Worm (Caenorhabditis elegans) whole organism, late embryonic: Measurements from ENCODE around the gene srx-131.
A peak's percentile ranks its signal among the peaks of the same experiment; 100 is the strongest.

Source experiments
- F13H6.1 ChIP-seq: sonication (generic microtip); optimal IDR thresholded peaks from 2 replicates; lab custom pipeline; 2016; ENCODE audit warnings: missing genetic modification characterization, missing compliant biosample characterization
- K02D7.2 ChIP-seq: sonication (generic microtip); optimal IDR thresholded peaks from 2 replicates; lab custom pipeline; 2017; ENCODE audit warnings: mild to moderate bottlenecking, missing genetic modification characterization, missing compliant biosample characterization
- T23F11.4 ChIP-seq: fragments of 200-800 bp; sonication (Bioruptor generic); optimal IDR thresholded peaks from 2 replicates; lab custom pipeline; 2018; ENCODE audit warnings: mild to moderate bottlenecking, missing genetic modification characterization, missing compliant biosample characterization
- ama-1 ChIP-seq: fragments of 150-350 bp; optimal IDR thresholded peaks from 2 replicates; lab custom pipeline; 2014
- ceh-14 ChIP-seq: sonication (generic microtip); optimal IDR thresholded peaks from 2 replicates; lab custom pipeline; 2016; ENCODE audit warnings: missing genotype, missing genetic modification characterization, missing compliant biosample characterization
- ceh-19 ChIP-seq: fragments of 200-800 bp; sonication (Bioruptor generic); optimal IDR thresholded peaks from 2 replicates; lab custom pipeline; 2018; ENCODE audit warnings: mild to moderate bottlenecking, missing genetic modification characterization, missing compliant biosample characterization
- ceh-2 ChIP-seq: sonication (generic microtip); optimal IDR thresholded peaks from 2 replicates; lab custom pipeline; 2016; ENCODE audit warnings: missing genotype, missing genetic modification characterization, missing compliant biosample characterization
- ceh-22 ChIP-seq: sonication (generic microtip); optimal IDR thresholded peaks from 2 replicates; lab custom pipeline; 2017; ENCODE audit warnings: missing biosample characterization, missing genetic modification characterization
- ceh-30 ChIP-seq: fragments of 150-350 bp; optimal IDR thresholded peaks from 2 replicates; lab custom pipeline; 2014; ENCODE audit warnings: missing biosample characterization, missing genetic modification characterization
- ceh-31 ChIP-seq: sonication (generic microtip); optimal IDR thresholded peaks from 2 replicates; lab custom pipeline; 2016; ENCODE audit warnings: missing genetic modification characterization, missing compliant biosample characterization
- ceh-6 ChIP-seq: fragments of 200-800 bp; sonication (Bioruptor generic); optimal IDR thresholded peaks from 2 replicates; lab custom pipeline; 2018; ENCODE audit warnings: mild to moderate bottlenecking, missing genetic modification characterization, missing compliant biosample characterization
- che-1 ChIP-seq: sonication (generic microtip); optimal IDR thresholded peaks from 2 replicates; lab custom pipeline; 2016; ENCODE audit warnings: mild to moderate bottlenecking, missing genetic modification characterization, missing compliant biosample characterization
- dmd-4 ChIP-seq: sonication (generic microtip); optimal IDR thresholded peaks from 2 replicates; lab custom pipeline; 2016; ENCODE audit warnings: borderline replicate concordance, missing genetic modification characterization, missing compliant biosample characterization
- dve-1 ChIP-seq: sonication (generic microtip); optimal IDR thresholded peaks from 2 replicates; lab custom pipeline; 2017; ENCODE audit warnings: antibody characterized with exemption, mild to moderate bottlenecking, missing genetic modification characterization, missing compliant biosample characterization
- fax-1 ChIP-seq: sonication (generic microtip); optimal IDR thresholded peaks from 2 replicates; lab custom pipeline; 2016; ENCODE audit warnings: missing genotype, missing genetic modification characterization, missing compliant biosample characterization
- fkh-10 ChIP-seq: fragments of 150-350 bp; optimal IDR thresholded peaks from 2 replicates; lab custom pipeline; 2014; ENCODE audit warnings: missing biosample characterization, missing genetic modification reagents, missing genetic modification characterization
- fkh-6 ChIP-seq: sonication (generic microtip); optimal IDR thresholded peaks from 2 replicates; lab custom pipeline; 2016; ENCODE audit warnings: missing genetic modification characterization, missing compliant biosample characterization
- gmeb-2 ChIP-seq: sonication (generic microtip); optimal IDR thresholded peaks from 2 replicates; lab custom pipeline; 2016; ENCODE audit warnings: missing genetic modification characterization, inconsistent platforms, missing compliant biosample characterization
- hlh-15 ChIP-seq: sonication (generic microtip); optimal IDR thresholded peaks from 2 replicates; lab custom pipeline; 2016; ENCODE audit warnings: missing genetic modification characterization, missing compliant biosample characterization
- hlh-6 ChIP-seq: sonication (generic microtip); optimal IDR thresholded peaks from 2 replicates; lab custom pipeline; 2016; ENCODE audit warnings: missing genotype, missing genetic modification characterization, missing compliant biosample characterization
- lin-11 ChIP-seq: fragments of 200-800 bp; sonication (Bioruptor generic); optimal IDR thresholded peaks from 2 replicates; lab custom pipeline; 2018; ENCODE audit warnings: mild to moderate bottlenecking, missing genetic modification characterization, missing compliant biosample characterization
- nhr-11 ChIP-seq: fragments of 150-350 bp; optimal IDR thresholded peaks from 2 replicates; lab custom pipeline; 2014; ENCODE audit warnings: missing biosample characterization, missing genetic modification characterization
- nhr-232 ChIP-seq: sonication (generic microtip); optimal IDR thresholded peaks from 2 replicates; lab custom pipeline; 2016; ENCODE audit warnings: missing genetic modification characterization, missing compliant biosample characterization
- npax-4 ChIP-seq: sonication (generic microtip); optimal IDR thresholded peaks from 2 replicates; lab custom pipeline; 2016; ENCODE audit warnings: missing genetic modification characterization, missing compliant biosample characterization
- pat-9 ChIP-seq: fragments of 200-800 bp; sonication (Bioruptor generic); optimal IDR thresholded peaks from 2 replicates; lab custom pipeline; 2018; ENCODE audit warnings: mild to moderate bottlenecking, missing genetic modification characterization, moderate library complexity, missing compliant biosample characterization
- pha-2 ChIP-seq: sonication (generic microtip); optimal IDR thresholded peaks from 2 replicates; lab custom pipeline; 2017; ENCODE audit warnings: mild to moderate bottlenecking, missing genetic modification characterization, missing compliant biosample characterization
- pqm-1 ChIP-seq: sonication (generic microtip); optimal IDR thresholded peaks from 2 replicates; lab custom pipeline; 2016; ENCODE audit warnings: missing genetic modification characterization, missing compliant biosample characterization
- pros-1 ChIP-seq: fragments of 150-350 bp; optimal IDR thresholded peaks from 2 replicates; lab custom pipeline; 2014; ENCODE audit warnings: missing biosample characterization, missing genetic modification reagents, missing genetic modification characterization
- ref-2 ChIP-seq: sonication (generic microtip); optimal IDR thresholded peaks from 2 replicates; lab custom pipeline; 2016; ENCODE audit warnings: missing genetic modification characterization, missing compliant biosample characterization
- sox-2 ChIP-seq: fragments of 200-800 bp; sonication (Bioruptor generic); IDR thresholded peaks from 2 replicates; pipeline ENCODE4 v1.3.6; 2022; ENCODE audit warnings: missing genetic modification reagents, missing genetic modification characterization, missing compliant biosample characterization
- sox-4 ChIP-seq: sonication (generic microtip); optimal IDR thresholded peaks from 2 replicates; lab custom pipeline; 2017; ENCODE audit warnings: mild to moderate bottlenecking, missing genetic modification characterization, inconsistent platforms, missing compliant biosample characterization
- tbx-7 ChIP-seq: sonication (generic microtip); optimal IDR thresholded peaks from 2 replicates; lab custom pipeline; 2016; ENCODE audit warnings: missing genotype, missing genetic modification characterization, missing compliant biosample characterization
- ttx-3 ChIP-seq: sonication (generic microtip); optimal IDR thresholded peaks from 2 replicates; lab custom pipeline; 2016; ENCODE audit warnings: missing genetic modification reagents, missing genetic modification characterization, missing compliant biosample characterization
- unc-55 ChIP-seq: sonication (generic microtip); optimal IDR thresholded peaks from 2 replicates; lab custom pipeline; 2017; ENCODE audit warnings: missing biosample characterization, missing genetic modification reagents, missing genetic modification characterization
- unc-86 ChIP-seq: sonication (generic microtip); optimal IDR thresholded peaks from 2 replicates; lab custom pipeline; 2016; ENCODE audit warnings: missing genetic modification characterization, missing compliant biosample characterization
- zip-5 ChIP-seq: sonication (generic microtip); optimal IDR thresholded peaks from 2 replicates; lab custom pipeline; 2016; ENCODE audit warnings: missing genetic modification characterization, missing compliant biosample characterization

srx-131 gene

DNA sequence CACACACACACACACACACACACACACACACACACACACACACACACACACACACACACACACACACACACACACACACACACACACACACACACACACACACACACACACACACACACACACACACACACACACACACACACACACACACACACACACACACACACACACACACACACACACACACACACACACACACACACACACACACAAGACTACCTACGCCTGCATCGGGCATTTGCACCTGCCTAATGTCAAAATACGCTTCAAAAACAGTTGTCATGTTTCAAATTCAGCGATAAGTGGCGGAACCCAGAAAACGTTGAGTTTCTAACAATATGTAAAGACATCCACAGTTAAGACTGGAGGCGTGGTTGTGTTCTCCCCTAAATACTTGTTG, 23.6 kb downstream of the srx-131 start:
- peak; percentile 51 for TF ChIP-seq ceh-19
- peak; percentile 33 for TF ChIP-seq lin-11 (tag; lab: Kevin White, UChicago)
- peak; percentile 50 for TF ChIP-seq pat-9
- TF ChIP-seq gmeb-2, result peak; percentile 29
- peak; percentile 51 for TF ChIP-seq ceh-6 (GFP tag; lab: Kevin White, UChicago)

DNA sequence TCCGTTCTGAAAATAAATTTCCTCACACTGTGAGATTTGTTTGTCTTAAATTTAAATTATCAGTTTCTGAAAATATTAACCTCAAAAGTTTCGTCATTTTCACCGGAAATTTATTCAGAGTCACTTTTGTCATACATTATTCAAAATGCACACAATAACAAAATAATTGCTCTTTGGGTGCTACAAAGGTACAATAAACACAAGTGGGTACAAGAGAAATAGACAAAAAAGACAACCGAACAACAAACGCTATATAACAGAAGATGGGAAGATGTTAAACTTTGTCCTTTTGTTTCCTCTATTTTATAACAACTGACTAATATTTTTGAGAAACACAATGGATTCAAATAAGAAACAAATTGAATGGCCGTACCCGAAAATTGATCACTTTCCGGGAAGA, 24.3 kb downstream of the srx-131 start:
- TF ChIP-seq K02D7.2 (tag; lab: Kevin White, UChicago) (no peak), ceh-30 (no peak), sox-4 (no peak), nhr-232 (tag; lab: Kevin White, UChicago) (no peak), pros-1 (tag; lab: Kevin White, UChicago) (no peak), che-1 (tag; lab: Kevin White, UChicago) (no peak), ceh-14 (no peak), hlh-6 (tag; lab: Kevin White, UChicago) (no peak), ama-1 (lab: Kevin White, UChicago) (no peak), ceh-22 (tag; lab: Kevin White, UChicago) (no peak)

DNA sequence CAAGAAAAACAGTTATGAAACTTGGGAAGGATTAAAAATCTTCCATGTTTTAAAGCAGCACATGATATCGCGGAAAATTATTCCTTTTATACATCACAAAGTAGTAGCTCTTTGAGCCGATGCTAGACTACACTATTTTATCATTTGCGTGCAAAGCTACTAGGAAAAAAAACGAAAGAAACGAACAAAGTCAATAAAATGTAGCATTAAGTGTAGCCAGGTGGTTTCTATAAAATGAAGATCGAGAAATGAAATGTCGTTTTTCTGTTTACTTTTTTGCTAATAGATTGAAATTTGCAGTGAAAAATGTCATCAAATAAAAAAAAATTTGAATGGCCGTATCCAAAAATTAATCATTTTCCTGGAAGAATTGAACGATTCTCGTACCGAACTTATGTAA, 27.7 kb downstream of the srx-131 start, which contains the start of gene cpt-5:
TSS of gene cpt-5 (plus strand) at position 301 of the 400 bp plus-strand sequence.
- TF ChIP-seq dve-1 (no peak), fax-1 (tag; lab: Kevin White, UChicago) (no peak), ttx-3 (tag; lab: Kevin White, UChicago) (no peak), T23F11.4 (GFP tag; lab: Kevin White, UChicago) (no peak), che-1 (tag; lab: Kevin White, UChicago) (no peak)

DNA sequence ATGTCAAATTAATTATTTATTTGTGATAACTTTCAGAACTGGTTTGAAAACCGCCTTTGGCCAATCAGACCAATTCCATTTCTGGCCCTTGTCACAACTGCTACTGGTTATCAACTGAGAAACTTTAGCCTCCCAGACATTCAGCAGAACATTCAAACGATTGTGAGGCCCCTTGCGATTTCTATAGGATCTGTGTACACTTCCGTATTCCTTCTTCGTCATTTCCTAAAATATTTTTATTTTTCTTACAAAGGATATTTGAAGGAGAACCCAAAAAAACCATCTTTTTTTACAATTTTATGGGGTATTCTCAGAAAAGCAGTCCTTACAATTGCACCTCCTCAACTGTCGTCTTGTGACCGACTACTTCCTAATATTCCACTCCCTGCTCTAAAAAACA, 28.1 kb downstream of the srx-131 start:
- TF ChIP-seq ceh-31 (no peak), K02D7.2 (tag; lab: Kevin White, UChicago) (no peak), F13H6.1 (tag; lab: Kevin White, UChicago) (no peak), pros-1 (tag; lab: Kevin White, UChicago) (no peak), tbx-7 (tag; lab: Kevin White, UChicago) (no peak), ref-2 (no peak), ama-1 (lab: Kevin White, UChicago) (no peak), fkh-10 (GFP tag; lab: Kevin White, UChicago) (no peak), dmd-4 (tag; lab: Kevin White, UChicago) (no peak), hlh-15 (tag; lab: Kevin White, UChicago) (no peak), ttx-3 (tag; lab: Kevin White, UChicago) (no peak), unc-86 (tag; lab: Kevin White, UChicago) (no peak), T23F11.4 (GFP tag; lab: Kevin White, UChicago) (no peak), fkh-6 (no peak), pha-2 (tag; lab: Kevin White, UChicago) (no peak), zip-5 (tag; lab: Kevin White, UChicago) (no peak), ceh-2 (tag; lab: Kevin White, UChicago) (no peak), dve-1 (no peak)

DNA sequence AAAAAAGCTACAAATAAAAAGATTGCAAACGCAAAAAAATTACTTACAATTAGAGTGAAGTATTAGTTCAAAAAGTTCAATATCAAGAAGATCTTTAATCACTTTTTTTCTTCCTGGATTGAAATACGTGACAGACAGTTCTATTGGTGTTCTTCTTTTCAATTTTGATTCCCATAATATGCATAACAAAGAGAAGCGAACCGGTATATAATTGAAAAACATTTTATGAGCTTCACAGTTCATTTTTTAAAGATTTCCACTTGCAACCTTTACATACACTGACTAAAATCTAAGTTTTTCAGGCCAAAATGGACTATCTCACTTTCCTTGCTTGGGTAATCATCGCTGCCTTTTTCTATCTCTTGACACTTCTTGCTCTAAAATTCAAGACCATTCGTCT, 31.3 kb downstream of the srx-131 start, which contains the start of gene T22G5.1:
TSS of gene T22G5.1 (plus strand) at position 301 of the 400 bp plus-strand sequence.
- TF ChIP-seq sox-4 (no peak), F13H6.1 (tag; lab: Kevin White, UChicago) (no peak), unc-55 (GFP tag; lab: Kevin White, UChicago) (no peak), ama-1 (lab: Kevin White, UChicago) (no peak), nhr-11 (tag; lab: Kevin White, UChicago) (no peak), sox-2 (GFP tag; lab: Robert Waterston, UW) (no peak), pqm-1 (tag; lab: Kevin White, UChicago) (no peak), ceh-2 (tag; lab: Kevin White, UChicago) (no peak), zip-5 (tag; lab: Kevin White, UChicago) (no peak), npax-4 (no peak)
